Worm (Caenorhabditis elegans): ENCODE data around the gene nhr-55.

nhr-55 gene

DNA sequence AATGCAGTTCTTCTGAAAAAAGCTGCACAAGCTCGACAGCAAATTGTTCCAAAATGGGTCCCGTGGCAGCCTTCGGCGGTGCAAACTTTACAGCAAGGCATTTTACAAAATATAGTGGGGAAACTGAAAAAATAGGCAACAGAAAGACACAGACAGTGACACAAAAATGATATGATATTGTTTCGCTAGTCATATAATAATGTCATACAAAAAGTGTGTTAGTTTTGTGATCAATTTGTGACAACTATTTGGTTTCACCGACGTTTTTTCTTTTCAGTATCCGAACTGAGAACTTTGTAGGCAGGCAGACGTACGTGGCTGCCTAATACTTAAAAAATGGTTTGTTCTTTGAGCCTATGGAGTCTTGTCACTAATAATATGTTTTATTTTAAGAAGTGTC is 41.5 kb downstream of the nhr-55 start, which contains the start of gene nhr-210:
Gene nhr-210, minus strand, starts transcription at position 101 of the 400 bp plus-strand sequence.
- TF ChIP-seq nhr-28 (tag; optimal IDR thresholded peaks at IDR 0.05) (peak; percentile 36), pqm-1 (tag; optimal IDR thresholded peaks at IDR 0.05) (peak; percentile 12), mxl-3 (GFP tag; optimal IDR thresholded peaks at IDR 0.05) (no peak), nhr-102 (tag; optimal IDR thresholded peaks at IDR 0.05) (peak; percentile 77), snpc-1.2 (GFP tag; IDR thresholded peaks at IDR 0.05) (no peak)

DNA sequence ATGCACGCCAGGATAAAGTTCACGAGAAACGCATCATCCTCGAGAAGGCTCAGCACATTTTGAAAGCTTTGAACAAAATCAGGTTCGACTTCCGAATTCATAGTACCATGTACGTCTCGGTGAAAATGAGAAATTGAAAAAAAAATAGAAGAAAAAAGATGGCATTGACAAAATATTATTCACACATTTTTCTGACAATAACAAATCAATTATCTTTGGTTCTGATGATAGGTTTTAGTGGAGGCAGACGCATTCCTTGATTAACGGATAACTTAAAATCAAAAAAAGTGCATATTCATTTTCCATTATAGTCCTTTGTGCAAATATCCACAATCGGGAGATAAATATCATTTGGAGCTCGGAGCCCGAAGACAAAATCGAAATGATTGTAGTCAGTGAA is 43.6 kb downstream of the nhr-55 start, which contains the start of gene srw-107:
Gene srw-107, minus strand, starts transcription at position 101 of the 400 bp plus-strand sequence.
- TF ChIP-seq dmd-8 (GFP tag; IDR thresholded peaks at IDR 0.05) (no peak), daf-12 (tag; optimal IDR thresholded peaks at IDR 0.05) (no peak), tra-1 (GFP tag; IDR thresholded peaks at IDR 0.05) (no peak), duxl-1 (tag; optimal IDR thresholded peaks at IDR 0.05; ENCODE audit: poor library complexity) (no peak), ZK546.5 (tag; optimal IDR thresholded peaks at IDR 0.05) (no peak), lir-3 (tag; optimal IDR thresholded peaks at IDR 0.05) (no peak), lin-38 (GFP tag; IDR thresholded peaks at IDR 0.05) (no peak), egl-27 (tag; optimal IDR thresholded peaks at IDR 0.05) (no peak), unc-62 (GFP tag; optimal IDR thresholded peaks at IDR 0.05 in 1 of 2) (no peak), unc-62 (tag; optimal IDR thresholded peaks at IDR 0.05) (no peak), T20F7.1 (GFP tag; optimal IDR thresholded peaks at IDR 0.05) (no peak), ceh-82 (tag; optimal IDR thresholded peaks at IDR 0.05) (no peak), unc-130 (GFP tag; optimal IDR thresholded peaks at IDR 0.05) (no peak), Y105C5A.15 (GFP tag; IDR thresholded peaks at IDR 0.05) (no peak), nhr-77 (tag; optimal IDR thresholded peaks at IDR 0.05) (no peak), F49E8.2 (tag; optimal IDR thresholded peaks at IDR 0.05; ENCODE audit: borderline replicate concordance) (no peak), ZK337.2 (GFP tag; IDR thresholded peaks at IDR 0.05) (no peak), nhr-42 (GFP tag; IDR thresholded peaks at IDR 0.05) (no peak), T26A8.4 (GFP tag; IDR thresholded peaks at IDR 0.05) (no peak), F26F4.8 (GFP tag; conservative IDR thresholded peaks at IDR 0.05) (no peak)

DNA sequence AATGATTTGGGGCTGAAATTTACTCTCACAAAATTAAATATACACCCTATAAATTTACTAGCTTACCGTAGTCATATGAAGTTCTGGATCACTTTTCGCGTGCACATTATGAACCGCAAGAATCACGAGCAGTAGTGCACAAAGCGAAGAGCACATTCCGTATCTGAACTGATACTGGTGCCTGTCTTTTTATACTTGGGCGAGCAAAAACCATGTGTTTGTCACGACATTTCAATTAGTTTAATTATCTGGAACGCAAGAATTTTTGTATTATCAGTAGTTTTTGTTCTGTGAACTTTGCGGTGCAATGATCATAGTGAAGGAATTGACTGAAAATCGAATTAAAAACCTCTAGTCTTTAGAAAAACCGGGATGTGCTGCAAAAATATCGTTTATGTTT is 46.1 kb downstream of the nhr-55 start, which contains the start of gene lipl-3:
Gene lipl-3, minus strand, starts transcription at position 161 of the 400 bp plus-strand sequence.
- TF ChIP-seq T20F7.1 (GFP tag; optimal IDR thresholded peaks at IDR 0.05), result no peak
- TF ChIP-seq fos-1 (tag; optimal IDR thresholded peaks at IDR 0.05), result no peak
- peak; percentile 77 for TF ChIP-seq dmd-6 (GFP tag; IDR thresholded peaks at IDR 0.05)
- TF ChIP-seq hlh-11 (tag; optimal IDR thresholded peaks at IDR 0.05), result no peak
- TF ChIP-seq madf-5 (GFP tag; IDR thresholded peaks at IDR 0.05), result no peak
- TF ChIP-seq tra-1 (GFP tag; IDR thresholded peaks at IDR 0.05), result no peak
- no peak for TF ChIP-seq mdl-1 (tag; optimal IDR thresholded peaks at IDR 0.05)
- TF ChIP-seq nhr-48 (tag; optimal IDR thresholded peaks at IDR 0.05), result no peak
- no peak for TF ChIP-seq zip-2 (tag; optimal IDR thresholded peaks at IDR 0.05)
- TF ChIP-seq daf-8 (GFP tag; IDR thresholded peaks at IDR 0.05), result no peak
- TF ChIP-seq nhr-28 (tag; optimal IDR thresholded peaks at IDR 0.05), result peak; percentile 65
- peak; percentile 15 for TF ChIP-seq hlh-30 (tag; optimal IDR thresholded peaks at IDR 0.05; ENCODE audit: insufficient read depth)
- no peak for TF ChIP-seq jun-1 (tag; optimal IDR thresholded peaks at IDR 0.05)
- no peak for TF ChIP-seq lin-29 (GFP tag; IDR thresholded peaks at IDR 0.05)
- no peak for TF ChIP-seq ZK337.2 (GFP tag; IDR thresholded peaks at IDR 0.05)
- no peak for TF ChIP-seq unc-130 (GFP tag; optimal IDR thresholded peaks at IDR 0.05)
- no peak for TF ChIP-seq unc-62 (GFP tag; optimal IDR thresholded peaks at IDR 0.05 in 1 of 2)
- no peak for TF ChIP-seq unc-62 (tag; optimal IDR thresholded peaks at IDR 0.05)

- no peak for TF ChIP-seq unc-62 (GFP tag; optimal IDR thresholded peaks at IDR 0.05 in 1 of 2)
- TF ChIP-seq unc-62 (tag; optimal IDR thresholded peaks at IDR 0.05), result no peak
- TF ChIP-seq ztf-7 (tag; optimal IDR thresholded peaks at IDR 0.05), result no peak
- TF ChIP-seq mep-1 (tag; optimal IDR thresholded peaks at IDR 0.05), result no peak
- no peak for TF ChIP-seq attf-4 (tag; optimal IDR thresholded peaks at IDR 0.05)
- TF ChIP-seq spr-3 (GFP tag; optimal IDR thresholded peaks at IDR 0.05), result no peak
- no peak for TF ChIP-seq ceh-32 (tag; optimal IDR thresholded peaks at IDR 0.05; ENCODE audit: poor library complexity)
- no peak for TF ChIP-seq lin-15B (tag; optimal IDR thresholded peaks at IDR 0.05)
- TF ChIP-seq ceh-44 (GFP tag; IDR thresholded peaks at IDR 0.05), result no peak
- TF ChIP-seq mxl-3 (GFP tag; optimal IDR thresholded peaks at IDR 0.05), result no peak
- TF ChIP-seq ZK337.2 (GFP tag; IDR thresholded peaks at IDR 0.05), result no peak
- no peak for TF ChIP-seq lin-1 (GFP tag; IDR thresholded peaks at IDR 0.05)
- no peak for TF ChIP-seq ceh-20 (GFP tag; IDR thresholded peaks at IDR 0.05)
- no peak for TF ChIP-seq nhr-48 (tag; optimal IDR thresholded peaks at IDR 0.05)
- TF ChIP-seq dmd-9 (GFP tag; IDR thresholded peaks at IDR 0.05), result no peak
These were observed 47.1 kb downstream of the nhr-55 start, which contains the start of gene R11G11.16 for ce11 chrV:525040-525439. Gene R11G11.16 (minus strand): TSS chrV:525140.

All from whole organism, L4 larva.